Fruit fly (Drosophila melanogaster) whole organism, pupa: ENCODE results near the gene Pc.
A peak's percentile ranks its signal among the peaks of the same experiment; 100 is the strongest.

Source experiments
- CG10348 ChIP-seq: fragments of 200-800 bp; sonication (Bioruptor generic); IDR thresholded peaks from 2 replicates; pipeline ENCODE4 v1.3.6; 2022; ENCODE audit warnings: missing biosample characterization, missing genetic modification characterization
- CG12605 ChIP-seq: fragments of 200-800 bp; sonication (Bioruptor generic); IDR thresholded peaks from 2 replicates; pipeline ENCODE4 v1.3.6; 2022; ENCODE audit warnings: missing biosample characterization, missing genetic modification characterization
- CG13204 ChIP-seq: fragments of 200-800 bp; sonication (Bioruptor generic); optimal IDR thresholded peaks from 2 replicates; lab custom pipeline; 2018; ENCODE audit warnings: missing biosample characterization, mild to moderate bottlenecking, missing genetic modification characterization, moderate library complexity
- CG14655 ChIP-seq: fragments of 200-800 bp; sonication (Bioruptor generic); optimal IDR thresholded peaks from 3 replicates; lab custom pipeline; 2017; ENCODE audit warnings: mild to moderate bottlenecking, missing biosample characterization, missing genetic modification reagents, missing genetic modification characterization
- CG15710 ChIP-seq: fragments of 200-800 bp; sonication (Bioruptor generic); optimal IDR thresholded peaks from 2 replicates; lab custom pipeline; 2018; ENCODE audit warnings: missing biosample characterization, mild to moderate bottlenecking, missing genetic modification characterization, moderate library complexity
- CG17806 ChIP-seq: fragments of 200-800 bp; sonication (Bioruptor generic); optimal IDR thresholded peaks from 2 replicates; lab custom pipeline; 2018; ENCODE audit warnings: missing biosample characterization, mild to moderate bottlenecking, missing genetic modification characterization, moderate library complexity
- CG32121 ChIP-seq: fragments of 200-800 bp; sonication (Bioruptor generic); IDR thresholded peaks from 2 replicates; pipeline ENCODE4 v1.3.6; 2022; ENCODE audit warnings: missing biosample characterization, missing genetic modification characterization
- CG34367 ChIP-seq: fragments of 200-800 bp; sonication (Bioruptor generic); optimal IDR thresholded peaks from 2 replicates; lab custom pipeline; 2018; ENCODE audit warnings: missing biosample characterization, mild to moderate bottlenecking, missing genetic modification characterization
- CG4496 ChIP-seq: fragments of 200-800 bp; sonication (Bioruptor generic); IDR thresholded peaks from 3 replicates; pipeline ENCODE4 v1.3.6; 2022; ENCODE audit warnings: missing biosample characterization, missing genetic modification characterization
- CG8159 ChIP-seq: fragments of 200-800 bp; sonication (Bioruptor generic); optimal IDR thresholded peaks from 3 replicates; lab custom pipeline; 2018; ENCODE audit warnings: missing biosample characterization, mild to moderate bottlenecking, missing genetic modification characterization, moderate library complexity
- CG8301 ChIP-seq: fragments of 200-800 bp; sonication (Bioruptor generic); optimal IDR thresholded peaks from 2 replicates; lab custom pipeline; 2018; ENCODE audit warnings: missing biosample characterization, mild to moderate bottlenecking, missing genetic modification characterization
- CG9948 ChIP-seq: fragments of 200-800 bp; sonication (Bioruptor generic); optimal IDR thresholded peaks from 2 replicates; lab custom pipeline; 2018; ENCODE audit warnings: missing biosample characterization, mild to moderate bottlenecking, missing genetic modification characterization, moderate library complexity
- D1 ChIP-seq: fragments of 200-800 bp; sonication (Bioruptor generic); optimal IDR thresholded peaks from 2 replicates; lab custom pipeline; 2018; ENCODE audit warnings: missing biosample characterization, mild to moderate bottlenecking, missing genetic modification characterization, moderate library complexity
- EcR ChIP-seq: fragments of 200-800 bp; sonication (Bioruptor generic); optimal IDR thresholded peaks from 3 replicates; lab custom pipeline; 2019; ENCODE audit warnings: missing biosample characterization, missing genetic modification characterization, mild to moderate bottlenecking, moderate library complexity, missing genetic modification reagents
- Ets98B ChIP-seq: fragments of 200-800 bp; sonication (Bioruptor generic); IDR thresholded peaks from 2 replicates; pipeline ENCODE4 v1.3.6; 2022; ENCODE audit warnings: missing biosample characterization, missing genetic modification characterization
- Pif1A ChIP-seq: fragments of 200-800 bp; sonication (Bioruptor generic); optimal IDR thresholded peaks from 3 replicates; lab custom pipeline; 2016; ENCODE audit warnings: missing biosample characterization, missing genetic modification characterization
- Pif1B ChIP-seq: fragments of 200-800 bp; sonication (Bioruptor generic); optimal IDR thresholded peaks from 3 replicates; lab custom pipeline; 2016; ENCODE audit warnings: missing biosample characterization, missing genetic modification characterization
- Snoo ChIP-seq: fragments of 200-800 bp; sonication (Bioruptor generic); optimal IDR thresholded peaks from 3 replicates; lab custom pipeline; 2017; ENCODE audit warnings: missing biosample characterization, mild to moderate bottlenecking, missing genetic modification characterization, inconsistent platforms
- fd96Ca ChIP-seq: fragments of 200-800 bp; sonication (Bioruptor generic); IDR thresholded peaks from 3 replicates; pipeline ENCODE4 v1.3.6; 2022; ENCODE audit warnings: missing biosample characterization, missing genetic modification characterization
- gl ChIP-seq: fragments of 200-800 bp; sonication (Bioruptor generic); optimal IDR thresholded peaks from 2 replicates; lab custom pipeline; 2018; ENCODE audit warnings: missing biosample characterization, mild to moderate bottlenecking, missing genetic modification characterization
- rn ChIP-seq: fragments of 200-800 bp; sonication (Bioruptor generic); IDR thresholded peaks from 2 replicates; pipeline ENCODE4 v1.3.6; 2022; ENCODE audit warnings: missing biosample characterization, missing genetic modification characterization

Pc gene

DNA sequence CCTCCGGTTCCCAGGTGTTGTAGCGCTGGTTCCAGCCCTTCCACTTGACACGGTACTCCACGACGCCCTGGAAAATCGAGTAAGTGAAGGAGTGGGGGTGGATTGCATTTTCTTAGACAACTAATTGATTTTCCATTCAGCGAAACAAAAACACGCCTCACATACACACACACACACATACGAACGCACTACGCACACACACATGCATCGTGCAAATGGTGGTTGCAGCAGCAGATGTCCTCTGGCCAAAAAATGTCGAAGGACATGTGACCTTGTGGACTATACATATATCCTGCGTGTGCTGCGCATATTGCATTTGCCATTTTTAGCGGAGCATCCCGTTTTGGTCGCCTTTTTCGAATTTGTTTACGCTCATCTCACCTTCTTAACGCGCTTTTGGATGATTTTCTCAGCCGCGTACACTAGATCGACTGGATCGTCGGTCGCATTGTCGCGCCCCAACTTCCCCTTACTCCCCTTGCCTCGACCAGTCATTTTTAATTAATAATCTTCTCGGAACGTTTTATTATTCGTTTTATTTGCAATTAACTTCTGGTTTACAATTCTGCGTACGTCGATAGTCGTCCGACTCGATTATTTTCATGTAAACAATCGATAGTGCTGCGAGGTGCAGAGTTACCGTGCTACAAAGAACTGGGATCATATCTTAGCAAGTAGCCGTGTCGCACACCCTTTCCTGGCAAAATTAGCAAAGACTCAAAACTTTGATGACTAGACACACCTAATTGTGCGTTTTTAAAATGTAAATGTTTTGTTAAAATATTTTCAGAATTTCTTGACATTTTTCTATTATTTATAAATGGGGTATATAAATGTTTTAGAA, at the start of gene Pc:
Gene Pc (minus strand): TSS at position 605 of the 844 bp plus-strand sequence.
- TF ChIP-seq CG32121 (no peak), CG8159 (tag; lab: Kevin White, UChicago) (peak; percentile 1), CG12605 (no peak), CG14655 (GFP tag; lab: Kevin White, UChicago) (no peak), CG13204 (GFP tag; lab: Kevin White, UChicago) (no peak), D1 (tag; lab: Kevin White, UChicago) (peak; percentile 66), CG17806 (no peak), rn (no peak), fd96Ca (GFP tag; lab: Robert Waterston, UW) (no peak)
- TF ChIP-seq, all 21 proteins: peak for 2

DNA sequence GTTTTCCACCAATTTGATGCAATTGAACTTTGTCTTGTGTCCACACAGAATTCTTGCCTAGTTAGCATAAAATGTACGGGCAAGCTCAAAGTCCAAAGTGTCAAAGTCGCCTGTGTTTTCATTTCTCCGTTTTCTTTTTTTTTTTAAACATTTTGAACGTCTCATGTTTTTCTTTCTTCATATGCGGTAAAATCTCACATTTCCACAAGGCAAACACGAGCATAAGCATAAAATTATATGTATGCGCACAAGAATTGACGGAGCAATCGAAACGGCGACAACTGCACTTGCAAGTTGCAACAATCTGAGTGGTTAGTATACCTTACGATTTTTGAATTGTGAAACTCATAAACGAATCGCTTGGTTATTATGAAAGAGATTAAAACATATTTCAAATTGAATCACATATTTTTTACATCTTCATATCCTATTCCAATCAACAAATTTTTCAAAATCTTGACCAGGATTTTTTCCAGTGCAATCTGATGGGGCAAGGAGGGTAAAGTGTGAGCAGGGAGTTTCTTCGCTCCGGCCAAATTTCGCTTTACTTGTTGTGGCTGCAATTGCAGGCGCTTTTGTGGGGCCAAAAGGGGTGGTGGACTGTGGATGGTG, 46.2 kb upstream of the Pc start:
- TF ChIP-seq CG32121 (peak; percentile 79), EcR (GFP tag; lab: Kevin White, UChicago) (no peak), D1 (tag; lab: Kevin White, UChicago) (peak; percentile 20), Pif1A (peak; percentile 83), CG12605 (no peak; the same call in 1 of the 2 replicates), CG14655 (GFP tag; lab: Kevin White, UChicago) (peak; percentile 8), Pif1B (GFP tag; lab: Kevin White, UChicago) (peak; percentile 33), fd96Ca (GFP tag; lab: Robert Waterston, UW) (peak; percentile 84), Ets98B (GFP tag; lab: Robert Waterston, UW) (peak; percentile 83; the same call in 1 of the 2 replicates), rn (peak; percentile 55), CG4496 (GFP tag; lab: Robert Waterston, UW) (peak; percentile 86), CG13204 (GFP tag; lab: Kevin White, UChicago) (no peak)
- TF ChIP-seq, all 21 proteins: peak for 9

DNA sequence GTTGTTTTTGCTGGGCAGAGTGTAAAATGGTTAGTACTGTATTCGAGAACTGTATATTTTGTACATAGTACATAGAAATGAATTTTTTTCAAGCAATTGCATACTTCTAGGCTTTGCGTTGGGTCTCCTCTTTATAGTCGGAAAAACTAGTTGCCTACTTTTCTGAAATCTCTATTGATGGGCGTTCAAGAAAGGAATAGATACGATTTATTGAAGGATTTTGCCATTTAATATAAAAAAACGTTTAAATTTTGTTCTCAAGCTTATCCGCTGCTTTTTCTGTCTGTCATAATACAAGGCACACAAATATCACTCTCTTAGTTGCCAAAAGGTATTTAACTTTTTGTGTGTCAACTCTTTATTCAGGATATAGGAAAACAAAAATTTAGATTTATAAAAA, 42.1 kb upstream of the Pc start, which contains the start of gene CG32440:
Gene CG32440 (plus strand): TSS at position 301 of the 400 bp plus-strand sequence.
- TF ChIP-seq CG17806 = no peak
- no peak for TF ChIP-seq CG10348 (GFP tag; lab: Robert Waterston, UW)
- TF ChIP-seq CG8301 (tag; lab: Kevin White, UChicago) = no peak
- TF ChIP-seq CG13204 (GFP tag; lab: Kevin White, UChicago) = no peak
- TF ChIP-seq fd96Ca (GFP tag; lab: Robert Waterston, UW) = no peak
- no peak for TF ChIP-seq CG12605
- TF ChIP-seq CG14655 (GFP tag; lab: Kevin White, UChicago) = no peak
- no peak for TF ChIP-seq CG9948 (tag; lab: Kevin White, UChicago)
- TF ChIP-seq gl (tag; lab: Kevin White, UChicago) = no peak
- TF ChIP-seq CG34367 (tag; lab: Kevin White, UChicago) = no peak
- TF ChIP-seq D1 (tag; lab: Kevin White, UChicago) = no peak
- no peak for TF ChIP-seq Ets98B (GFP tag; lab: Robert Waterston, UW)
- TF ChIP-seq CG8159 (tag; lab: Kevin White, UChicago) = no peak

dm6 chr3L:21357383-21357782, 39.6 kb upstream of the Pc start, which contains the start of gene CG32437:
TSS of gene CG32437 (plus strand) at chr3L:21357683.
- TF ChIP-seq CG13204 (GFP tag; lab: Kevin White, UChicago) = no peak

DNA sequence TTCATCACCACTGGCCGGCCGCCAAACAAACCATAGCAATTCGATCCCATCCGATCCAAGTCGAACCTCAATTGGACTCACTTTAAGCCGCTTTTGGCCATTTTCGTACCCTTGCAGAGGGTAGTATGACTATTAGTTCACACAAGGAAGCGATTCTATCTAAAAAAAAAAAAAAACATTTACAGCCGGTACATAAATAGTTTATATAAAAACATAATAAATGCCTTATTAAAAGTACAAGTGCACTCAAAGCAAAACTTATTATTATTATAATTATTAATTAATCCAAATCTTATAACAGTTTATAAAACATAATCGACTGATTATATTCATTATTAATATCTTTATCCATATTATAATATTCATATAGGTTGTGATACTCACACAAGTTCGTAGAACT, 38.6 kb upstream of the Pc start, which contains the start of gene CG12971:
Gene CG12971 (minus strand): TSS at position 101 of the 400 bp plus-strand sequence.
- TF ChIP-seq CG12605 = no peak
- TF ChIP-seq CG15710 (tag; lab: Kevin White, UChicago) = no peak
- TF ChIP-seq CG9948 (tag; lab: Kevin White, UChicago) = no peak
- no peak for TF ChIP-seq Ets98B (GFP tag; lab: Robert Waterston, UW)
- no peak for TF ChIP-seq rn
- TF ChIP-seq EcR (GFP tag; lab: Kevin White, UChicago) = no peak
- TF ChIP-seq CG17806 = no peak
- no peak for TF ChIP-seq Snoo (tag; lab: Kevin White, UChicago)
- TF ChIP-seq Pif1A = no peak
- TF ChIP-seq CG8159 (tag; lab: Kevin White, UChicago) = no peak
- TF ChIP-seq CG10348 (GFP tag; lab: Robert Waterston, UW) = no peak
- no peak for TF ChIP-seq Pif1B (GFP tag; lab: Kevin White, UChicago)
- no peak for TF ChIP-seq CG32121
- no peak for TF ChIP-seq CG14655 (GFP tag; lab: Kevin White, UChicago)
- TF ChIP-seq CG8301 (tag; lab: Kevin White, UChicago) = no peak
- TF ChIP-seq CG4496 (GFP tag; lab: Robert Waterston, UW) = no peak
- TF ChIP-seq D1 (tag; lab: Kevin White, UChicago) = no peak

DNA sequence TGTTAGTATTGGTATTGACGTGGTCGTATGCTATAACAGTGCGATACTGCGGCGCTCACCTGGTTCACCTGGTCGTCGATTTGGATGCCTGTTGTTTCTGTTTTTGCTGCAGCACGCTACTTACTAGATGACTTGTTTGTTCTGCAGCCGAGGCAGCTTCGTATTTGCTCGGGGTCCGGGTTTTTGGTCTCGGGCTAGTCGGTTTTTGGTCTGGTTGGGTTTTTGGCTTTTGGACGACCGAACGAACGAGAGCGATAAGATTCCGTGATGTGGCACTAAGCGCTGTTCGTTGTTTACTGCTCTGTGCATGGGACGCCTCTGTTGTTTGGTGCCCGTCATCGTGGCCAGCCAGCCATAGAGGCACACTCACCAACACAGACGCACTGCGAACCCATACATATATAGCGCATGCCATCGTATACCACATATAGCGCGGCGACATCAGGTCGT, 31.2 kb upstream of the Pc start, which contains the start of gene ebd2:
Gene ebd2 (minus strand): TSS at position 306 of the 450 bp plus-strand sequence.
- TF ChIP-seq Snoo (tag; lab: Kevin White, UChicago) = no peak
- TF ChIP-seq CG8159 (tag; lab: Kevin White, UChicago) = no peak
- TF ChIP-seq gl (tag; lab: Kevin White, UChicago) = no peak
- no peak for TF ChIP-seq Pif1A
- TF ChIP-seq CG4496 (GFP tag; lab: Robert Waterston, UW) = peak; percentile 69
- TF ChIP-seq Pif1B (GFP tag; lab: Kevin White, UChicago) = peak; percentile 10
- no peak for TF ChIP-seq CG17806
- no peak for TF ChIP-seq CG34367 (tag; lab: Kevin White, UChicago)
- TF ChIP-seq CG15710 (tag; lab: Kevin White, UChicago) = no peak
- TF ChIP-seq CG14655 (GFP tag; lab: Kevin White, UChicago) = no peak
- TF ChIP-seq fd96Ca (GFP tag; lab: Robert Waterston, UW) = peak; percentile 68
